Worm (Caenorhabditis elegans) whole organism, late embryonic: ENCODE data around the gene T07C4.12.

Source experiments
- ceh-14 ChIP-seq: sonication (generic microtip); optimal IDR thresholded peaks from 2 replicates; lab custom pipeline; 2016; ENCODE audit warnings: missing genotype, missing genetic modification characterization, missing compliant biosample characterization
- eyg-1 ChIP-seq: sonication (generic microtip); optimal IDR thresholded peaks from 2 replicates; lab custom pipeline; 2016; ENCODE audit warnings: missing genotype, missing genetic modification characterization, missing compliant biosample characterization
- gmeb-2 ChIP-seq: sonication (generic microtip); optimal IDR thresholded peaks from 2 replicates; lab custom pipeline; 2016; ENCODE audit warnings: missing genetic modification characterization, inconsistent platforms, missing compliant biosample characterization

DNA sequence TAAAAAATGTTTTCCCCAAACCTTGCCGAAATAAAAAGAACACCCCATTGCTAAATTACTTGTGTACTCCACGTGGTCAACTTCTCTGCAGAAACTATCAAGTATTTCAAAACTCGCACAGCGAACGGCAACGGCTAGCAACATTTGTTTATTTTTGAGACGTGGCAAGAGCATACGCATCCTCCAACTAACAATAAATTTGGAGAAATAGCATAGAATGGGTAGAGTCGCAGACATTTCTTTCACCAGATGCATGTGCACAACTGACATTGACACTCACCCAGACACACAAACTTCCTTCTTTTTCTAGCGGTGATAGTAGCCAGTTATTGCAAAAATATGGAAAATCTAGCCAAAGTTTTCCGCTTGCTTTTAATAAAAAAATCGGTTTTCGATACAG lies 47.2 kb upstream of the T07C4.12 start:
- TF ChIP-seq ceh-14 (no peak), eyg-1 (no peak), gmeb-2 (no peak)
